Fruit fly (Drosophila melanogaster) whole organism, embryonic: ENCODE measurements around the gene CG14947.

Experiments used
- Aef1 ChIP-seq: fragments of 200-800 bp; sonication (Bioruptor generic); IDR thresholded peaks from 3 replicates; pipeline ENCODE4 v1.3.6; 2022; ENCODE audit warnings: missing biosample characterization, missing genetic modification characterization
- Antp ChIP-seq: fragments of 200-800 bp; sonication (Bioruptor generic); optimal IDR thresholded peaks from 3 replicates; lab custom pipeline; 2016; ENCODE audit warnings: missing biosample characterization, missing genetic modification characterization
- Atf3 ChIP-seq: fragments of 200-800 bp; sonication (Bioruptor generic); optimal IDR thresholded peaks from 3 replicates; lab custom pipeline; 2016; ENCODE audit warnings: missing biosample characterization, missing genetic modification characterization
- B-H2 ChIP-seq: fragments of 200-800 bp; sonication (Bioruptor generic); optimal IDR thresholded peaks from 2 replicates; lab custom pipeline; 2018; ENCODE audit warnings: missing biosample characterization, mild to moderate bottlenecking, missing genetic modification characterization
- Bdp1 ChIP-seq: fragments of 200-800 bp; sonication (Bioruptor generic); optimal IDR thresholded peaks from 3 replicates; lab custom pipeline; 2016; ENCODE audit warnings: missing biosample characterization, missing genetic modification characterization
- CG10462 ChIP-seq: fragments of 200-800 bp; sonication (Bioruptor generic); optimal IDR thresholded peaks from 2 replicates; lab custom pipeline; 2016; ENCODE audit warnings: missing biosample characterization, missing genetic modification characterization
- CG11695 ChIP-seq: fragments of 200-800 bp; sonication (Bioruptor generic); IDR thresholded peaks from 3 replicates; pipeline ENCODE4 v1.3.6; 2022; ENCODE audit warnings: missing biosample characterization, missing genetic modification characterization
- CG12071 ChIP-seq: fragments of 200-800 bp; sonication (Bioruptor generic); optimal IDR thresholded peaks from 3 replicates; lab custom pipeline; 2018; ENCODE audit warnings: missing biosample characterization, mild to moderate bottlenecking, missing genetic modification characterization
- CG12299 ChIP-seq: fragments of 200-800 bp; sonication (Bioruptor generic); optimal IDR thresholded peaks from 2 replicates; lab custom pipeline; 2018; ENCODE audit warnings: missing biosample characterization, mild to moderate bottlenecking, missing genetic modification characterization
- CG12391 ChIP-seq: fragments of 200-800 bp; sonication (Bioruptor generic); optimal IDR thresholded peaks from 3 replicates; lab custom pipeline; 2018; ENCODE audit warnings: missing biosample characterization, mild to moderate bottlenecking, missing genetic modification characterization, moderate library complexity
- CG13424 ChIP-seq: fragments of 200-800 bp; sonication (Bioruptor generic); optimal IDR thresholded peaks from 2 replicates; lab custom pipeline; 2019; ENCODE audit warnings: missing biosample characterization, mild to moderate bottlenecking, missing genetic modification characterization, moderate library complexity
- CG13894 ChIP-seq: fragments of 200-800 bp; sonication (Bioruptor generic); optimal IDR thresholded peaks from 3 replicates; lab custom pipeline; 2018; ENCODE audit warnings: missing biosample characterization, mild to moderate bottlenecking, missing genetic modification characterization, moderate library complexity
- CG14014 ChIP-seq: fragments of 200-800 bp; sonication (Bioruptor generic); IDR thresholded peaks from 2 replicates; pipeline ENCODE4 v1.3.6; 2022; ENCODE audit warnings: missing biosample characterization, missing genetic modification characterization
- CG1602 ChIP-seq: fragments of 200-800 bp; sonication (Bioruptor generic); optimal IDR thresholded peaks from 3 replicates; lab custom pipeline; 2016; ENCODE audit warnings: missing biosample characterization, missing genetic modification characterization
- CG1832 ChIP-seq: fragments of 200-800 bp; sonication (Bioruptor generic); optimal IDR thresholded peaks from 2 replicates; lab custom pipeline; 2017; ENCODE audit warnings: missing biosample characterization, mild to moderate bottlenecking, missing genetic modification characterization, inconsistent platforms
- CG18476 ChIP-seq: fragments of 200-800 bp; sonication (Bioruptor generic); optimal IDR thresholded peaks from 2 replicates; lab custom pipeline; 2016; ENCODE audit warnings: missing biosample characterization, mild to moderate bottlenecking, missing genetic modification characterization
- CG2129 ChIP-seq: fragments of 200-800 bp; sonication (Bioruptor generic); IDR thresholded peaks from 2 replicates; pipeline ENCODE4 v1.3.6; 2022; ENCODE audit warnings: missing biosample characterization, missing genetic modification characterization; ENCODE audit not compliant: partially characterized antibody
- CG4424 ChIP-seq: fragments of 200-800 bp; sonication (Bioruptor generic); optimal IDR thresholded peaks from 3 replicates; lab custom pipeline; 2016; ENCODE audit warnings: missing biosample characterization, missing genetic modification characterization
- CG9797 ChIP-seq: fragments of 200-800 bp; sonication (Bioruptor generic); optimal IDR thresholded peaks from 3 replicates; lab custom pipeline; 2018; ENCODE audit warnings: missing biosample characterization, mild to moderate bottlenecking, missing genetic modification characterization
- CG9932 ChIP-seq: fragments of 200-800 bp; sonication (Bioruptor generic); IDR thresholded peaks from 2 replicates; pipeline ENCODE4 v1.3.6; 2022; ENCODE audit warnings: missing biosample characterization, missing genetic modification characterization
- Deaf1 ChIP-seq: fragments of 200-800 bp; optimal IDR thresholded peaks from 3 replicates; lab custom pipeline; 2019; ENCODE audit warnings: missing biosample characterization, mild to moderate bottlenecking, missing genetic modification characterization, moderate library complexity
- Ets97D ChIP-seq: fragments of 200-800 bp; sonication (Bioruptor generic); optimal IDR thresholded peaks from 3 replicates; lab custom pipeline; 2016; ENCODE audit warnings: missing biosample characterization, missing genetic modification characterization
- Gsc ChIP-seq: fragments of 200-800 bp; sonication (Bioruptor generic); IDR thresholded peaks from 2 replicates; pipeline ENCODE4 v1.3.6; 2022; ENCODE audit warnings: missing biosample characterization, missing genetic modification characterization
- Mes4 ChIP-seq: fragments of 200-800 bp; sonication (Bioruptor generic); optimal IDR thresholded peaks from 2 replicates; lab custom pipeline; 2016; ENCODE audit warnings: missing biosample characterization, missing genetic modification characterization
- Oaz ChIP-seq: fragments of 200-800 bp; sonication (Bioruptor generic); IDR thresholded peaks from 2 replicates; pipeline ENCODE4 v1.3.6; 2022; ENCODE audit warnings: missing biosample characterization, missing genetic modification characterization
- Side ChIP-seq: fragments of 200-800 bp; sonication (Bioruptor generic); optimal IDR thresholded peaks from 2 replicates; lab custom pipeline; 2016; ENCODE audit warnings: missing biosample characterization, missing genetic modification characterization
- Trl ChIP-seq, 3 experiments: fragments of >200 bp in 2 of 3; fragments of 200-800 bp in 1 of 3; sonication (Bioruptor generic) in 1 of 3; optimal IDR thresholded peaks; 2 replicates in 1 of 3; 3 replicates in 2 of 3; lab custom pipeline; 2016 to 2017; ENCODE audit warnings: missing biosample characterization in 1 of 3, missing genetic modification characterization in 1 of 3
- Vsx1 ChIP-seq: fragments of 200-800 bp; sonication (Bioruptor generic); optimal IDR thresholded peaks from 2 replicates; lab custom pipeline; 2017; ENCODE audit warnings: missing biosample characterization, mild to moderate bottlenecking, missing genetic modification characterization, missing genetic modification reagents
- ash1 ChIP-seq: fragments of 200-800 bp; sonication (Bioruptor generic); optimal IDR thresholded peaks from 2 replicates; lab custom pipeline; 2018; ENCODE audit warnings: missing biosample characterization, mild to moderate bottlenecking, missing genetic modification characterization
- dan ChIP-seq: fragments of 200-800 bp; sonication (Bioruptor generic); IDR thresholded peaks from 2 replicates; pipeline ENCODE4 v1.3.6; 2022; ENCODE audit warnings: missing biosample characterization, missing genetic modification characterization
- dysf ChIP-seq: fragments of 200-800 bp; sonication (Bioruptor generic); IDR thresholded peaks from 3 replicates; pipeline ENCODE4 v1.3.6; 2022; ENCODE audit warnings: missing biosample characterization, missing genetic modification characterization
- fu2 ChIP-seq: fragments of 200-800 bp; sonication (Bioruptor generic); optimal IDR thresholded peaks from 2 replicates; lab custom pipeline; 2016; ENCODE audit warnings: missing biosample characterization, missing genetic modification characterization
- gsb ChIP-seq: fragments of 200-800 bp; sonication (Bioruptor generic); IDR thresholded peaks from 2 replicates; pipeline ENCODE4 v1.3.6; 2022; ENCODE audit warnings: missing biosample characterization, missing genetic modification characterization
- gsb-n ChIP-seq: fragments of 200-800 bp; sonication (Bioruptor generic); optimal IDR thresholded peaks from 3 replicates; lab custom pipeline; 2018; ENCODE audit warnings: missing biosample characterization, mild to moderate bottlenecking, missing genetic modification characterization
- luna ChIP-seq: fragments of 200-800 bp; sonication (Bioruptor generic); optimal IDR thresholded peaks from 2 replicates; lab custom pipeline; 2016; ENCODE audit warnings: missing biosample characterization, missing genetic modification characterization
- nerfin-1 ChIP-seq: fragments of 200-800 bp; sonication (Bioruptor generic); optimal IDR thresholded peaks from 3 replicates; lab custom pipeline; 2019; ENCODE audit warnings: missing biosample characterization, mild to moderate bottlenecking, missing genetic modification characterization, moderate library complexity
- p53 ChIP-seq: fragments of 200-800 bp; sonication (Bioruptor generic); optimal IDR thresholded peaks from 2 replicates; lab custom pipeline; 2016; ENCODE audit warnings: missing biosample characterization, missing genetic modification characterization
- pb ChIP-seq: fragments of 200-800 bp; sonication (Bioruptor generic); optimal IDR thresholded peaks from 3 replicates; lab custom pipeline; 2016; ENCODE audit warnings: missing biosample characterization, missing genetic modification characterization
- repo ChIP-seq: fragments of 200-800 bp; sonication (Bioruptor generic); optimal IDR thresholded peaks from 2 replicates; lab custom pipeline; 2016; ENCODE audit warnings: missing biosample characterization, missing genetic modification characterization
- schlank ChIP-seq: fragments of 200-800 bp; sonication (Bioruptor generic); optimal IDR thresholded peaks from 2 replicates; lab custom pipeline; 2018; ENCODE audit warnings: missing biosample characterization, mild to moderate bottlenecking, missing genetic modification characterization
- sim ChIP-seq: fragments of 200-800 bp; sonication (Bioruptor generic); IDR thresholded peaks from 2 replicates; pipeline ENCODE4 v1.3.6; 2022; ENCODE audit warnings: missing biosample characterization, missing genetic modification characterization
- sima ChIP-seq: fragments of 200-800 bp; sonication (Bioruptor generic); optimal IDR thresholded peaks from 2 replicates; lab custom pipeline; 2016; ENCODE audit warnings: missing biosample characterization, missing genetic modification characterization
- slbo ChIP-seq: fragments of 200-800 bp; sonication (Bioruptor generic); IDR thresholded peaks from 2 replicates; pipeline ENCODE4 v1.3.6; 2022; ENCODE audit warnings: missing biosample characterization, missing genetic modification characterization
- stwl ChIP-seq: fragments of 200-800 bp; sonication (Bioruptor generic); optimal IDR thresholded peaks from 3 replicates; lab custom pipeline; 2018; ENCODE audit warnings: missing biosample characterization, mild to moderate bottlenecking, missing genetic modification characterization, moderate library complexity
- twi ChIP-seq: fragments of 200-800 bp; optimal IDR thresholded peaks from 2 replicates; lab custom pipeline; 2019; ENCODE audit warnings: missing biosample characterization, mild to moderate bottlenecking, missing genetic modification characterization, moderate library complexity
- unpg ChIP-seq: fragments of 200-800 bp; sonication (Bioruptor generic); optimal IDR thresholded peaks from 3 replicates; lab custom pipeline; 2018; ENCODE audit warnings: missing biosample characterization, mild to moderate bottlenecking, missing genetic modification characterization, moderate library complexity
- vnd ChIP-seq: fragments of 200-800 bp; sonication (Bioruptor generic); IDR thresholded peaks from 3 replicates; pipeline ENCODE4 v1.3.6; 2022; ENCODE audit warnings: missing biosample characterization, missing genetic modification characterization; ENCODE audit not compliant: partially characterized antibody
- zen2 ChIP-seq: fragments of 200-800 bp; sonication (Bioruptor generic); IDR thresholded peaks from 3 replicates; pipeline ENCODE4 v1.3.6; 2022; ENCODE audit warnings: missing biosample characterization, missing genetic modification characterization; ENCODE audit not compliant: partially characterized antibody

Gene CG14947

dm6 chr2L:12103231-12104210 is 27.6 kb downstream of the CG14947 start, which contains the start of the genes Patsas and ThrRS (continued):
- no peak for TF ChIP-seq Vsx1 (GFP tag; lab: Kevin White, UChicago)
- TF ChIP-seq Side (GFP tag; lab: Kevin White, UChicago) = peak; percentile 49
- TF ChIP-seq CG18476 (GFP tag; lab: Kevin White, UChicago) = peak; percentile 100
- peak; percentile 91 for TF ChIP-seq unpg (GFP tag; lab: Kevin White, UChicago)
- TF ChIP-seq Ets97D (GFP tag; lab: Kevin White, UChicago) = peak; percentile 79
- TF ChIP-seq CG1602 (GFP tag; lab: Kevin White, UChicago) = peak; percentile 86
- TF ChIP-seq CG11695 = peak; percentile 77; the same call in 2 of the 3 replicates
- peak; percentile 81 for TF ChIP-seq B-H2 (GFP tag; lab: Kevin White, UChicago)
- TF ChIP-seq CG12071 (GFP tag; lab: Kevin White, UChicago) = peak; percentile 24
- TF ChIP-seq Aef1 (GFP tag; lab: Robert Waterston, UW) = peak; percentile 86
- peak; percentile 70 for TF ChIP-seq stwl (tag; lab: Kevin White, UChicago)
- peak; percentile 67 for TF ChIP-seq Antp (GFP tag; lab: Kevin White, UChicago)
- TF ChIP-seq zen2 = no peak
- TF ChIP-seq nerfin-1 (tag; lab: Kevin White, UChicago) = peak; percentile 78
- no peak for TF ChIP-seq CG2129 (GFP tag; lab: Robert Waterston, UW)
- TF ChIP-seq CG13424 = peak; percentile 91
- TF ChIP-seq CG1832 (GFP tag; lab: Kevin White, UChicago) = no peak
- peak; percentile 36 for TF ChIP-seq sima (GFP tag; lab: Kevin White, UChicago)
- TF ChIP-seq CG12391 (tag; lab: Kevin White, UChicago) = peak; percentile 92
- TF ChIP-seq gsb-n = peak; percentile 85
- TF ChIP-seq Deaf1 (tag; lab: Kevin White, UChicago) = no peak
- peak; percentile 42 for TF ChIP-seq p53 (GFP tag; lab: Kevin White, UChicago)
- peak; percentile 65; the same call in 1 of the 2 replicates for TF ChIP-seq Oaz (GFP tag; lab: Robert Waterston, UW)
- TF ChIP-seq fu2 (GFP tag; lab: Kevin White, UChicago) = peak; percentile 69
- TF ChIP-seq CG10462 = peak; percentile 73
- TF ChIP-seq Trl (optimal IDR thresholded peaks at IDR 0.05; lab: Kevin White, UChicago) = no peak
- TF ChIP-seq Trl (GFP tag; optimal IDR thresholded peaks at IDR 0.05; lab: Kevin White, UChicago) = peak; percentile 71
- TF ChIP-seq pb (GFP tag; lab: Kevin White, UChicago) = peak; percentile 47
- no peak for TF ChIP-seq ash1 (GFP tag; lab: Kevin White, UChicago)
- TF ChIP-seq CG4424 = peak; percentile 87
- peak; percentile 4 for TF ChIP-seq repo (GFP tag; lab: Kevin White, UChicago)
- peak; percentile 73 for TF ChIP-seq Atf3 (GFP tag; lab: Kevin White, UChicago)
- TF ChIP-seq CG9932 (GFP tag; lab: Robert Waterston, UW) = peak; percentile 89
- TF ChIP-seq luna (GFP tag; lab: Kevin White, UChicago) = peak; percentile 24
- TF ChIP-seq CG13894 (tag; lab: Kevin White, UChicago) = peak; percentile 85
- peak; percentile 79 for TF ChIP-seq CG12299
- TF ChIP-seq CG14014 (GFP tag; lab: Robert Waterston, UW) = peak; percentile 85
- TF ChIP-seq twi (tag; lab: Kevin White, UChicago) = peak; percentile 79
- peak; percentile 59 for TF ChIP-seq Bdp1 (GFP tag; lab: Kevin White, UChicago)
- peak; percentile 21 for TF ChIP-seq schlank (tag; lab: Kevin White, UChicago)
- 0 out of 2 replicates have a peak, but pooled peaks have one; percentile 47 for TF ChIP-seq sim (GFP tag; lab: Robert Waterston, UW)
- TF ChIP-seq Mes4 (GFP tag; lab: Kevin White, UChicago) = peak; percentile 52
- TF ChIP-seq CG9797 (GFP tag; lab: Kevin White, UChicago) = peak; percentile 70
- TF ChIP-seq slbo (GFP tag; lab: Robert Waterston, UW) = peak; percentile 91
- peak; percentile 69 for TF ChIP-seq gsb (GFP tag; lab: Robert Waterston, UW)
- no peak for TF ChIP-seq Gsc
- no peak for TF ChIP-seq vnd (GFP tag; lab: Robert Waterston, UW)
- TF ChIP-seq dan (GFP tag; lab: Robert Waterston, UW) = peak; percentile 53; the same call in 1 of the 2 replicates
- peak; percentile 92 for TF ChIP-seq dysf
